Worm (Caenorhabditis elegans): ENCODE measurements around the gene C09E8.1.

- no peak for TF ChIP-seq Y53G8AR.9 (GFP tag; conservative IDR thresholded peaks at IDR 0.05)
- TF ChIP-seq nfya-1 (tag; optimal IDR thresholded peaks at IDR 0.05; ENCODE audit: borderline replicate concordance, insufficient read depth) = no peak
- no peak for TF ChIP-seq ceh-27 (GFP tag; optimal IDR thresholded peaks at IDR 0.05)
- no peak for TF ChIP-seq madf-6 (GFP tag; IDR thresholded peaks at IDR 0.05)
- TF ChIP-seq ama-1 (optimal IDR thresholded peaks at IDR 0.05) = no peak
- no peak for TF ChIP-seq ama-1 (GFP tag; optimal IDR thresholded peaks at IDR 0.05)
- no peak for TF ChIP-seq Y95B8A.8 (GFP tag; IDR thresholded peaks at IDR 0.05)
- no peak for TF ChIP-seq nfyb-1 (GFP tag; IDR thresholded peaks at IDR 0.05)
- TF ChIP-seq dpl-1 (GFP tag; optimal IDR thresholded peaks at IDR 0.05) = no peak
- TF ChIP-seq ceh-100 (GFP tag; IDR thresholded peaks at IDR 0.05) = no peak
- no peak for TF ChIP-seq zfh-2 (GFP tag; conservative IDR thresholded peaks at IDR 0.05)
Observed at ce11 chrII:556185-556584, at the start of gene C09E8.1, which contains the start of gene C09E8.6.

Data from whole organism, young adult.